Worm (Caenorhabditis elegans) whole organism, young adult: ENCODE results near the gene EEED8.13.

Source experiments
- B0035.1 ChIP-seq: sonication (generic microtip); optimal IDR thresholded peaks from 2 replicates; lab custom pipeline; 2016; ENCODE audit warnings: missing genetic modification characterization, mild to moderate bottlenecking, missing compliant biosample characterization, missing genotype, missing genetic modification reagents
- B0336.3 ChIP-seq: fragments of 200-800 bp; sonication (Bioruptor generic); IDR thresholded peaks from 2 replicates; pipeline ENCODE4 v1.3.6; 2022; ENCODE audit warnings: missing genetic modification characterization, missing compliant biosample characterization
- D2030.7 ChIP-seq: fragments of 200-800 bp; sonication (Bioruptor generic); IDR thresholded peaks from 2 replicates; pipeline ENCODE4 v1.3.6; 2022; ENCODE audit warnings: missing genetic modification reagents, missing genetic modification characterization, missing compliant biosample characterization
- F22D6.2 ChIP-seq: sonication (generic microtip); optimal IDR thresholded peaks from 2 replicates; lab custom pipeline; 2016; ENCODE audit warnings: mild to moderate bottlenecking, missing genetic modification characterization, missing compliant biosample characterization
- F33H1.4 ChIP-seq: fragments of 200-800 bp; sonication (Bioruptor generic); IDR thresholded peaks from 2 replicates; pipeline ENCODE4 v1.3.6; 2022; ENCODE audit warnings: missing genetic modification reagents, missing genetic modification characterization, missing compliant biosample characterization
- K11D2.4 ChIP-seq: fragments of 200-800 bp; sonication (Bioruptor generic); IDR thresholded peaks from 2 replicates; pipeline ENCODE4 v1.3.6; 2022; ENCODE audit warnings: missing genetic modification reagents, missing genetic modification characterization, missing compliant biosample characterization
- Y53F4B.3 ChIP-seq: fragments of 200-800 bp; sonication (Bioruptor generic); IDR thresholded peaks from 2 replicates; pipeline ENCODE4 v1.3.6; 2022; ENCODE audit warnings: missing genetic modification reagents, missing genetic modification characterization, missing compliant biosample characterization
- Y53G8AR.9 ChIP-seq: fragments of 200-800 bp; sonication (Bioruptor generic); conservative IDR thresholded peaks from 2 replicates; pipeline ENCODE4 v1.3.6; 2022; ENCODE audit warnings: missing genetic modification reagents, missing genetic modification characterization, missing compliant biosample characterization
- Y79H2A.3 ChIP-seq: fragments of 200-800 bp; sonication (Bioruptor generic); conservative IDR thresholded peaks from 2 replicates; pipeline ENCODE4 v1.3.6; 2022; ENCODE audit warnings: missing genetic modification reagents, missing genetic modification characterization, missing compliant biosample characterization
- ZK185.1 ChIP-seq: sonication (generic microtip); optimal IDR thresholded peaks from 2 replicates; lab custom pipeline; 2016; ENCODE audit warnings: mild to moderate bottlenecking, missing genetic modification characterization, missing compliant biosample characterization; ENCODE audit not compliant: poor library complexity, severe bottlenecking
- attf-5 ChIP-seq: fragments of 200-800 bp; sonication (Bioruptor generic); optimal IDR thresholded peaks from 2 replicates; lab custom pipeline; 2018; ENCODE audit warnings: mild to moderate bottlenecking, missing genetic modification characterization, missing compliant biosample characterization
- attf-6 ChIP-seq: fragments of 200-800 bp; sonication (Bioruptor generic); IDR thresholded peaks from 2 replicates; pipeline ENCODE4 v1.3.6; 2022; ENCODE audit warnings: missing genetic modification reagents, missing genetic modification characterization, missing compliant biosample characterization
- bed-1 ChIP-seq: fragments of 200-800 bp; sonication (Bioruptor generic); IDR thresholded peaks from 2 replicates; pipeline ENCODE4 v1.3.6; 2022; ENCODE audit warnings: missing genetic modification reagents, missing genetic modification characterization, missing compliant biosample characterization
- cebp-1 ChIP-seq, 2 experiments: fragments of 200-800 bp in 1 of 2; sonication (Bioruptor generic) in 1 of 2; sonication (generic microtip) in 1 of 2; IDR thresholded peaks in 1 of 2; optimal IDR thresholded peaks in 1 of 2; 2 replicates each; pipeline versions ENCODE4 v1.3.6 to Lab custom; 2017 to 2022; ENCODE audit warnings: missing compliant biosample characterization in 2 of 2, missing genetic modification characterization in 2 of 2, mild to moderate bottlenecking in 1 of 2, missing genetic modification reagents in 1 of 2, moderate library complexity in 1 of 2
- ceh-40 ChIP-seq: fragments of 200-800 bp; sonication (Bioruptor generic); IDR thresholded peaks from 2 replicates; pipeline ENCODE4 v1.3.6; 2022; ENCODE audit warnings: missing genetic modification characterization, missing compliant biosample characterization
- ceh-58 ChIP-seq: fragments of 200-800 bp; sonication (Bioruptor generic); IDR thresholded peaks from 2 replicates; pipeline ENCODE4 v1.3.6; 2022; ENCODE audit warnings: missing genetic modification characterization, missing compliant biosample characterization
- ceh-91 ChIP-seq: fragments of 200-800 bp; sonication (Bioruptor generic); IDR thresholded peaks from 2 replicates; pipeline ENCODE4 v1.3.6; 2022; ENCODE audit warnings: missing genetic modification reagents, missing genetic modification characterization, missing compliant biosample characterization
- dpl-1 ChIP-seq: fragments of 150-350 bp; optimal IDR thresholded peaks from 2 replicates; lab custom pipeline; 2014; ENCODE audit warnings: missing biosample characterization, missing genetic modification reagents, missing genetic modification characterization
- efl-1 ChIP-seq: fragments of 150-350 bp; optimal IDR thresholded peaks from 2 replicates; lab custom pipeline; 2014; ENCODE audit warnings: missing biosample characterization, missing genetic modification reagents, missing genetic modification characterization
- him-1 ChIP-seq: sonication (generic microtip); optimal IDR thresholded peaks from 2 replicates; lab custom pipeline; 2016; ENCODE audit warnings: missing genotype, missing genetic modification reagents, missing genetic modification characterization, missing compliant biosample characterization
- hlh-26 ChIP-seq: fragments of 200-800 bp; sonication (Bioruptor generic); conservative IDR thresholded peaks from 2 replicates; pipeline ENCODE4 v1.3.6; 2022; ENCODE audit warnings: missing genetic modification reagents, missing genetic modification characterization, missing compliant biosample characterization
- hmg-1.2 ChIP-seq: fragments of 200-800 bp; sonication (Bioruptor generic); IDR thresholded peaks from 2 replicates; pipeline ENCODE4 v1.3.6; 2022; ENCODE audit warnings: missing genetic modification reagents, missing genetic modification characterization, missing compliant biosample characterization
- hmg-20 ChIP-seq: fragments of 200-800 bp; sonication (Bioruptor generic); IDR thresholded peaks from 2 replicates; pipeline ENCODE4 v1.3.6; 2022; ENCODE audit warnings: missing genetic modification reagents, missing genetic modification characterization, missing compliant biosample characterization
- let-607 ChIP-seq, 2 experiments: fragments of 200-800 bp in 1 of 2; sonication (Bioruptor generic) in 1 of 2; sonication (generic microtip) in 1 of 2; optimal IDR thresholded peaks; 2 replicates each; lab custom pipeline; 2016 to 2018; ENCODE audit warnings: mild to moderate bottlenecking in 2 of 2, missing compliant biosample characterization in 2 of 2, missing genetic modification characterization in 2 of 2, moderate library complexity in 2 of 2, missing genotype in 1 of 2
- lin-35 ChIP-seq, 3 experiments: fragments of 150-350 bp in 2 of 3; sonication (generic microtip) in 1 of 3; optimal IDR thresholded peaks; 2 replicates each; lab custom pipeline; 2014 to 2018; ENCODE audit warnings: missing biosample characterization in 3 of 3, missing genetic modification characterization in 3 of 3, missing genetic modification reagents in 3 of 3
- lin-54 ChIP-seq: fragments of 200-800 bp; sonication (Bioruptor generic); optimal IDR thresholded peaks from 2 replicates; lab custom pipeline; 2018; ENCODE audit warnings: mild to moderate bottlenecking, missing genetic modification characterization, missing compliant biosample characterization
- lsl-1 ChIP-seq: fragments of 200-800 bp; sonication (Bioruptor generic); optimal IDR thresholded peaks from 2 replicates; lab custom pipeline; 2018; ENCODE audit warnings: mild to moderate bottlenecking, missing genetic modification characterization, moderate library complexity, missing compliant biosample characterization
- madf-6 ChIP-seq: fragments of 200-800 bp; sonication (Bioruptor generic); IDR thresholded peaks from 2 replicates; pipeline ENCODE4 v1.3.6; 2022; ENCODE audit warnings: missing genetic modification reagents, missing genetic modification characterization, missing compliant biosample characterization
- mcd-1 ChIP-seq: fragments of 200-800 bp; sonication (Bioruptor generic); IDR thresholded peaks from 2 replicates; pipeline ENCODE4 v1.3.6; 2022; ENCODE audit warnings: missing genetic modification reagents, missing genetic modification characterization, missing compliant biosample characterization
- nfyb-1 ChIP-seq: fragments of 200-800 bp; sonication (Bioruptor generic); IDR thresholded peaks from 2 replicates; pipeline ENCODE4 v1.3.6; 2022; ENCODE audit warnings: missing genetic modification reagents, missing genetic modification characterization, missing compliant biosample characterization
- nhr-80 ChIP-seq: sonication (generic microtip); optimal IDR thresholded peaks from 2 replicates; lab custom pipeline; 2016; ENCODE audit warnings: missing genetic modification characterization, missing compliant biosample characterization
- pbrm-1 ChIP-seq: fragments of 200-800 bp; sonication (Bioruptor generic); IDR thresholded peaks from 2 replicates; pipeline ENCODE4 v1.3.6; 2022; ENCODE audit warnings: missing genetic modification reagents, missing genetic modification characterization, missing compliant biosample characterization
- pha-4 ChIP-seq: fragments of 150-350 bp; sonication (generic microtip); optimal IDR thresholded peaks from 2 replicates; lab custom pipeline; 2014; ENCODE audit warnings: missing biosample characterization, missing genetic modification reagents, missing genetic modification characterization
- snpc-3.4 ChIP-seq: sonication (generic microtip); optimal IDR thresholded peaks from 2 replicates; lab custom pipeline; 2017; ENCODE audit warnings: missing genetic modification characterization, mild to moderate bottlenecking, missing compliant biosample characterization, antibody characterized with exemption, moderate library complexity, missing genotype, missing genetic modification reagents
- tlf-1 ChIP-seq: fragments of 200-800 bp; sonication (Bioruptor generic); optimal IDR thresholded peaks from 2 replicates; lab custom pipeline; 2018; ENCODE audit warnings: mild to moderate bottlenecking, missing genetic modification characterization, missing compliant biosample characterization
- unc-130 ChIP-seq: sonication (generic microtip); optimal IDR thresholded peaks from 2 replicates; lab custom pipeline; 2016; ENCODE audit warnings: missing genetic modification reagents, missing genetic modification characterization, missing compliant biosample characterization
- ztf-22 ChIP-seq: fragments of 200-800 bp; sonication (Bioruptor generic); optimal IDR thresholded peaks from 2 replicates; lab custom pipeline; 2018; ENCODE audit warnings: mild to moderate bottlenecking, missing genetic modification characterization, moderate library complexity, missing compliant biosample characterization
- ztf-26 ChIP-seq: sonication (generic microtip); optimal IDR thresholded peaks from 2 replicates; lab custom pipeline; 2017; ENCODE audit warnings: missing genetic modification characterization, missing compliant biosample characterization
- ztf-3 ChIP-seq: fragments of 200-800 bp; sonication (Bioruptor generic); optimal IDR thresholded peaks from 2 replicates; lab custom pipeline; 2018; ENCODE audit warnings: mild to moderate bottlenecking, missing genetic modification characterization, missing compliant biosample characterization

The EEED8.13 gene

DNA sequence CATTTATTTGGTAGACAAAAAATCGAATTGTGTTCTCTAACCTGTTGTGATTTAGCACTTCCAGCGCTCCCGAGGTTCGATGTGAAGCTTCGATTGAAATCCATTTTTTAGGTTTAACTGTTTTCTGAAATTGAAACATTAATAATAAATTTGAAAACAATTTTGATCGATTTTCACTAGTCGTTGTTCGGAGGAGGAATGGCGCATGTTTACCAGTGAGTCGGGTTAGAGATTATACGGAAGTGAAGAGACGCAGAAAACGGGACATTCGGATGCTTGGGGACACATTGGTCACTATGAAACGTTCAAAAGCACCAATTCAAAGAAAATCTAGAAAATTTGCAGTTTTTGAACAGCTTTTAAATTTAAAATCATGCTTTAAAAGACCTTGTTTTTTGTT, 13.6 kb downstream of the EEED8.13 start, which contains the start of gene fbxl-3:
Gene fbxl-3, minus strand, starts transcription at position 124 of the 400 bp plus-strand sequence.
- no peak for TF ChIP-seq hlh-26 (GFP tag; lab: Robert Waterston, UW)
- TF ChIP-seq ztf-22 (GFP tag; lab: Kevin White, UChicago), result no peak
- TF ChIP-seq efl-1 (GFP tag; lab: Kevin White, UChicago), result no peak
- TF ChIP-seq madf-6 (GFP tag; lab: Robert Waterston, UW), result no peak
- peak; percentile 83; the same call in 1 of the 2 replicates for TF ChIP-seq hmg-1.2
- TF ChIP-seq ztf-26 (tag; lab: Kevin White, UChicago), result no peak
- TF ChIP-seq, all 124 proteins: peak for 1

ce11 chrII:5395594-5395993, 16.8 kb downstream of the EEED8.13 start, which contains the start of gene pink-1:
TSS of gene pink-1 (minus strand) at chrII:5395694.
- TF ChIP-seq Y53F4B.3, result no peak
- TF ChIP-seq tlf-1, result no peak
- no peak for TF ChIP-seq ceh-58 (GFP tag; lab: Robert Waterston, UW)
- TF ChIP-seq, all 124 proteins: peak for 0

- TF ChIP-seq pha-4 (tag; lab: Kevin White, UChicago), result no peak
- no peak for TF ChIP-seq K11D2.4 (GFP tag; lab: Robert Waterston, UW)
- TF ChIP-seq unc-130 (GFP tag; lab: Kevin White, UChicago), result no peak
- TF ChIP-seq D2030.7 (GFP tag; lab: Robert Waterston, UW), result no peak
- no peak for TF ChIP-seq ceh-40
- TF ChIP-seq B0035.1, result no peak
- TF ChIP-seq bed-1, result no peak
- no peak for TF ChIP-seq him-1 (tag; lab: Kevin White, UChicago)
- TF ChIP-seq Y79H2A.3 (GFP tag; lab: Robert Waterston, UW), result no peak
These were observed 19.3 kb downstream of the EEED8.13 start, which contains the start of gene brap-2 for ce11 chrII:5393090-5393489. TSS of gene brap-2 (minus strand) at chrII:5393190.

DNA sequence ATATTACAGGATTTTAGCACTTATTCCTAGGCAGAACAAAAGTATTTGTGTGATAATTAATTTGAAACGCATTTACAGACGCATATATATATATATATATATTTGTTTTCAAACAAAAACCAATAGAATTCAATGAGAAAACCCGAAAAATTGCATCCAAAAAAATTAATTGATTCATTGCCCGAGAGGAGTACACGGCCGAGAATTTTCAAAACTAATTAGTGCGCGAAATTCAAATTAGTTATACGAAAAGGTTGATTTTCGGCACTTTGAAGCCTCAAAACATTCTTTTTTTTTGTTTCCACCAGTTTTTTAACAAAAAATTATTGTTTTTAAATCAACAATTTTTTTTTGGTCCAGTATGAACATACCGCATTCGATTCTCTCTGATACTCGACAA, 20.9 kb downstream of the EEED8.13 start:
- TF ChIP-seq ztf-3 (GFP tag; lab: Kevin White, UChicago), result no peak
- TF ChIP-seq lin-54 (GFP tag; lab: Kevin White, UChicago), result peak; percentile 25
- TF ChIP-seq ceh-91, result no peak
- no peak for TF ChIP-seq cebp-1 (GFP tag; IDR thresholded peaks at IDR 0.05; lab: Robert Waterston, UW)
- no peak for TF ChIP-seq cebp-1 (tag; optimal IDR thresholded peaks at IDR 0.05; lab: Kevin White, UChicago)

DNA sequence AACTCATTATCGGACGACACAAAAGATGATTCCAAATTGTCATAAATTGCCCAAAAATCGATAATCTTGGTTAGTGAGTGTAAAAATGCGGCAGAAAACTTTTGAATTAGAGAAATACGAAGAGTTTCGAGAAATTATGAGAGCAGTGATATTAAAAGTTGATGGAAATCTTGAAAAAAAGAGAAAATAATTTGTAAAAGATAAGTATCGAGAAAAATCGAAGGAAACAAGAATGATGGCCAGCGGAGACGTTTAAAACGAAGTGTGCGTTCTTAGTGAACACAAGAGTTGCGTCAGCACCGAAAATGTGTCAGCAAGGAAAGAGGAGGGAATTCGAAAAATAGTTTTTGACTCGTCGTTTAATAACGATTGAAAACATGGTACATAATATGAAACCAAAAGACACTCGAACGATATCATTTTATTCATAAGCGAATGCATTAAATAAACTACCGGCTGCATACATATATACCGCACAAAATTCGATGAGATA, 22.5 kb downstream of the EEED8.13 start, which contains the start of gene ndx-6:
Gene ndx-6, minus strand, starts transcription at position 51 of the 493 bp plus-strand sequence.
- TF ChIP-seq nhr-80 (peak; percentile 40), ztf-26 (tag; lab: Kevin White, UChicago) (peak; percentile 9), Y53G8AR.9 (GFP tag; lab: Robert Waterston, UW) (peak; percentile 78), snpc-3.4 (peak; percentile 40), tlf-1 (peak; percentile 28), F33H1.4 (GFP tag; lab: Robert Waterston, UW) (peak; percentile 58), lin-54 (GFP tag; lab: Kevin White, UChicago) (peak; percentile 98), mcd-1 (GFP tag; lab: Robert Waterston, UW) (peak; percentile 79), ztf-3 (GFP tag; lab: Kevin White, UChicago) (no peak), lin-35 (GFP tag; optimal IDR thresholded peaks at IDR 0.05; lab: Kevin White, UChicago) (peak; percentile 63 to 96 (median 83)), nfyb-1 (GFP tag; lab: Robert Waterston, UW) (peak; percentile 77; the same call in 1 of the 2 replicates), attf-5 (peak; percentile 77), pha-4 (tag; lab: Kevin White, UChicago) (peak; percentile 50), F22D6.2 (tag; lab: Kevin White, UChicago) (no peak), B0336.3 (GFP tag; lab: Robert Waterston, UW) (0 out of 2 replicates have a peak, but pooled peaks have one; percentile 55), ZK185.1 (peak; percentile 74), lsl-1 (GFP tag; lab: Kevin White, UChicago) (peak; percentile 46), let-607 (tag; optimal IDR thresholded peaks at IDR 0.05; lab: Kevin White, UChicago) (peak in 1 of 2 experiments; percentile 52), hmg-20 (GFP tag; lab: Robert Waterston, UW) (0 out of 2 replicates have a peak, but pooled peaks have one; percentile 13), attf-6 (GFP tag; lab: Robert Waterston, UW) (peak; percentile 38; the same call in 1 of the 2 replicates), cebp-1 (GFP tag; IDR thresholded peaks at IDR 0.05; lab: Robert Waterston, UW) (no peak), cebp-1 (tag; optimal IDR thresholded peaks at IDR 0.05; lab: Kevin White, UChicago) (peak; percentile 65), dpl-1 (peak; percentile 92), pbrm-1 (GFP tag; lab: Robert Waterston, UW) (peak; percentile 52; the same call in 1 of the 2 replicates)
